Worm (Caenorhabditis elegans): ENCODE results near the gene C18H7.4.

- TF ChIP-seq F37B4.10 (GFP tag; IDR thresholded peaks at IDR 0.05) (no peak), nhr-90 (tag; optimal IDR thresholded peaks at IDR 0.05) (no peak), egrh-3 (GFP tag; IDR thresholded peaks at IDR 0.05) (no peak), lin-35 (GFP tag; optimal IDR thresholded peaks at IDR 0.05) (no peak), hlh-26 (GFP tag; conservative IDR thresholded peaks at IDR 0.05) (no peak), unc-62 (GFP tag; optimal IDR thresholded peaks at IDR 0.05) (no peak), ccch-3 (GFP tag; optimal IDR thresholded peaks at IDR 0.05) (no peak), ets-4 (GFP tag; optimal IDR thresholded peaks at IDR 0.05) (no peak), madf-6 (GFP tag; IDR thresholded peaks at IDR 0.05) (no peak), F33H1.4 (GFP tag; IDR thresholded peaks at IDR 0.05) (no peak)
Measured at ce11 chrIV:587729-588128, 5.4 kb upstream of the C18H7.4 start, which contains the start of gene C18H7.12.
